Worm (Caenorhabditis elegans): ENCODE results near the gene C08F11.7.
"Not testable (repeated sequence)": the region's sequence is repeated elsewhere in the genome, so short reads cannot be mapped to it uniquely, and the experiment has no call there.

The C08F11.7 gene

ce11 chrIV:13667975-13668374 is 30.9 kb downstream of the C08F11.7 start:
- TF ChIP-seq ceh-100 (GFP tag; IDR thresholded peaks at IDR 0.05) (0 out of 2 replicates have a peak, but pooled peaks have one; percentile 27), Y53F4B.3 (GFP tag; IDR thresholded peaks at IDR 0.05) (peak; percentile 32; the same call in 1 of the 2 replicates), ztf-25 (GFP tag; IDR thresholded peaks at IDR 0.05) (0 out of 2 replicates have a peak, but pooled peaks have one; percentile 43), snpc-4 (tag; optimal IDR thresholded peaks at IDR 0.05) (peak in 1 of 4 experiments; percentile 51), egrh-3 (GFP tag; IDR thresholded peaks at IDR 0.05) (peak; percentile 45), Y79H2A.3 (GFP tag; conservative IDR thresholded peaks at IDR 0.05) (peak; percentile 58; the same call in 1 of the 2 replicates), madf-6 (GFP tag; IDR thresholded peaks at IDR 0.05) (peak; percentile 61; the same call in 1 of the 2 replicates), attf-6 (GFP tag; IDR thresholded peaks at IDR 0.05) (0 out of 2 replicates have a peak, but pooled peaks have one; percentile 67), ceh-40 (GFP tag; IDR thresholded peaks at IDR 0.05) (0 out of 2 replicates have a peak, but pooled peaks have one; percentile 21), Y56A3A.18 (GFP tag; IDR thresholded peaks at IDR 0.05) (0 out of 2 replicates have a peak, but pooled peaks have one; percentile 69), rpc-1 (optimal IDR thresholded peaks at IDR 0.05) (peak; percentile 37), ekl-4 (GFP tag; IDR thresholded peaks at IDR 0.05) (peak; percentile 76), mel-28 (tag; optimal IDR thresholded peaks at IDR 0.05; ENCODE audit: borderline replicate concordance) (peak; percentile 67), hsf-1 (GFP tag; IDR thresholded peaks at IDR 0.05) (peak; percentile 98)
- not testable (repeated sequence) for TF ChIP-seq snpc-4 (GFP tag; optimal IDR thresholded peaks at IDR 0.05); rpc-1 (tag; optimal IDR thresholded peaks at IDR 0.05)

ce11 chrIV:13673504-13673903 is 36.4 kb downstream of the C08F11.7 start, which contains the start of gene oac-48:
TSS of gene oac-48 (plus strand) at chrIV:13673804.
- TF ChIP-seq madf-3 (GFP tag; IDR thresholded peaks at IDR 0.05) (no peak), attf-3 (GFP tag; conservative IDR thresholded peaks at IDR 0.05) (no peak), him-1 (tag; optimal IDR thresholded peaks at IDR 0.05) (no peak), C17E4.6 (GFP tag; IDR thresholded peaks at IDR 0.05) (no peak), mxl-1 (tag; optimal IDR thresholded peaks at IDR 0.05) (no peak), snpc-1.3 (tag; optimal IDR thresholded peaks at IDR 0.05; ENCODE audit: insufficient read depth) (no peak), lsl-1 (GFP tag; optimal IDR thresholded peaks at IDR 0.05) (no peak)

DNA sequence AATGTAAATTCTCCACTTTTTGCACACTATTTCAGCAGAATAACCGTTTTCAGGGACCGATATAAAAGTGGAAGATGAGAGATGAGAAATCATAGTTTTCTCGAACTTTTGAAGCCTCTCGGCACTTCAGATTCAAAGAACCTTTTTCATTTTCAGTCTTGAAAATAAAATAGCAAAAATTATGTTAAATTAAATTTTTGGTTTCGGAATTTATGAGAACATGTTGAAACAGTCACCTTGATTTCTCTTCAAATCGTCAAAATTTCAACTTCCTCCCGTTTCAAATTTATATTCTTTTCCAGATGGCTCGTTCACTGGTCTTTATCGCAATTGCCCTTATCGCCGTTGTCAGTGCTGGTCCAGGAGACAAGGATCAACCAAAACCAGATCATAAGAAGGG is 41.6 kb downstream of the C08F11.7 start, which contains the start of gene srlf-26:
srlf-26 (plus strand) TSS at position 301 of the 400 bp plus-strand sequence.
- TF ChIP-seq mel-28 (tag; optimal IDR thresholded peaks at IDR 0.05; ENCODE audit: borderline replicate concordance) (no peak), athp-1 (tag; optimal IDR thresholded peaks at IDR 0.05) (no peak), F33H1.4 (GFP tag; IDR thresholded peaks at IDR 0.05) (no peak)

- TF ChIP-seq attf-6 (GFP tag; IDR thresholded peaks at IDR 0.05) (no peak), ztf-25 (GFP tag; IDR thresholded peaks at IDR 0.05) (no peak), lin-35 (GFP tag; optimal IDR thresholded peaks at IDR 0.05) (no peak), ceh-100 (GFP tag; IDR thresholded peaks at IDR 0.05) (no peak), ama-1 (optimal IDR thresholded peaks at IDR 0.05) (no peak), ama-1 (GFP tag; optimal IDR thresholded peaks at IDR 0.05) (no peak), dox-1 (GFP tag; IDR thresholded peaks at IDR 0.05) (no peak), lin-54 (GFP tag; optimal IDR thresholded peaks at IDR 0.05) (no peak), gei-17 (GFP tag; optimal IDR thresholded peaks at IDR 0.05) (no peak), rec-8 (tag; optimal IDR thresholded peaks at IDR 0.05) (no peak), ceh-27 (GFP tag; optimal IDR thresholded peaks at IDR 0.05) (no peak), nfya-2 (GFP tag; IDR thresholded peaks at IDR 0.05) (no peak), Y53G8AR.9 (GFP tag; conservative IDR thresholded peaks at IDR 0.05) (no peak), ekl-4 (GFP tag; IDR thresholded peaks at IDR 0.05) (no peak), nhr-120 (GFP tag; IDR thresholded peaks at IDR 0.05) (no peak), athp-1 (tag; optimal IDR thresholded peaks at IDR 0.05) (no peak)
Observed at ce11 chrIV:13679495-13679894, 42.4 kb downstream of the C08F11.7 start.

Data from whole organism, young adult.